Fruit fly (Drosophila melanogaster): ENCODE results near the gene gw.

gw gene

dm6 chr4:696638-697037 lies 36.2 kb upstream of the gw start:
- peak; percentile 8 for TF ChIP-seq Jra (GFP tag; optimal IDR thresholded peaks at IDR 0.05)
- no peak for TF ChIP-seq pan (optimal IDR thresholded peaks at IDR 0.05)
- peak; percentile 61 for TF ChIP-seq ey (GFP tag; optimal IDR thresholded peaks at IDR 0.05)
- TF ChIP-seq CrebA (GFP tag; optimal IDR thresholded peaks at IDR 0.05; ENCODE audit: borderline replicate concordance) = peak; percentile 28
- TF ChIP-seq fru (GFP tag; optimal IDR thresholded peaks at IDR 0.05) = peak; percentile 31
- no peak for TF ChIP-seq dsf (GFP tag; optimal IDR thresholded peaks at IDR 0.05; ENCODE audit: borderline replicate concordance)
- peak; percentile 33 for TF ChIP-seq sv (GFP tag; optimal IDR thresholded peaks at IDR 0.05)
- TF ChIP-seq Hr78 (GFP tag; optimal IDR thresholded peaks at IDR 0.05) = no peak
- TF ChIP-seq Sp1 (GFP tag; optimal IDR thresholded peaks at IDR 0.05) = no peak
- TF ChIP-seq Dif (GFP tag; optimal IDR thresholded peaks at IDR 0.05; ENCODE audit: partially characterized antibody) = no peak
- TF ChIP-seq GATAd (GFP tag; optimal IDR thresholded peaks at IDR 0.05) = no peak
- TF ChIP-seq jim (GFP tag; optimal IDR thresholded peaks at IDR 0.05) = no peak
- TF ChIP-seq brk (GFP tag; optimal IDR thresholded peaks at IDR 0.05) = no peak
- peak; percentile 47 for TF ChIP-seq N (GFP tag; optimal IDR thresholded peaks at IDR 0.05)
- TF ChIP-seq foxo (GFP tag; optimal IDR thresholded peaks at IDR 0.05) = peak in 1 of 2 experiments; percentile 12
- no peak for TF ChIP-seq dl (GFP tag; optimal IDR thresholded peaks at IDR 0.05; ENCODE audit: insufficient read depth in 1 of 2, partially characterized antibody in 2 of 2)
- TF ChIP-seq sage (GFP tag; optimal IDR thresholded peaks at IDR 0.05) = peak; percentile 46
- TF ChIP-seq OdsH (GFP tag; optimal IDR thresholded peaks at IDR 0.05) = no peak
- TF ChIP-seq Dfd (GFP tag; optimal IDR thresholded peaks at IDR 0.05) = no peak
- TF ChIP-seq Myc (optimal IDR thresholded peaks at IDR 0.05) = no peak
- peak; percentile 92 for TF ChIP-seq woc (GFP tag; optimal IDR thresholded peaks at IDR 0.05)
- TF ChIP-seq HLH106 (tag; optimal IDR thresholded peaks at IDR 0.05) = no peak
- no peak for TF ChIP-seq Mio (GFP tag; optimal IDR thresholded peaks at IDR 0.05)
- TF ChIP-seq usp (GFP tag; optimal IDR thresholded peaks at IDR 0.05) = no peak
- TF ChIP-seq br (GFP tag; optimal IDR thresholded peaks at IDR 0.05) = peak; percentile 14
- TF ChIP-seq dmrt93B (GFP tag; optimal IDR thresholded peaks at IDR 0.05) = no peak
- peak; percentile 55 for TF ChIP-seq Hnf4 (GFP tag; optimal IDR thresholded peaks at IDR 0.05)
- TF ChIP-seq psq (GFP tag; optimal IDR thresholded peaks at IDR 0.05) = no peak
- TF ChIP-seq Abd-B (GFP tag; optimal IDR thresholded peaks at IDR 0.05) = no peak
- no peak for TF ChIP-seq CG32264 (GFP tag; optimal IDR thresholded peaks at IDR 0.05)
- peak; percentile 32 for TF ChIP-seq h (GFP tag; optimal IDR thresholded peaks at IDR 0.05)
- peak; percentile 96 for TF ChIP-seq Vsx2 (GFP tag; optimal IDR thresholded peaks at IDR 0.05; ENCODE audit: partially characterized antibody)
- TF ChIP-seq Hr83 (GFP tag; optimal IDR thresholded peaks at IDR 0.05; ENCODE audit: poor library complexity, severe bottlenecking) = peak; percentile 87
- no peak for TF ChIP-seq tai (GFP tag; optimal IDR thresholded peaks at IDR 0.05)
- TF ChIP-seq CG9705 (GFP tag; optimal IDR thresholded peaks at IDR 0.05) = no peak
- no peak for TF ChIP-seq lola (GFP tag; optimal IDR thresholded peaks at IDR 0.05)
- no peak for TF ChIP-seq Rel (GFP tag; optimal IDR thresholded peaks at IDR 0.05)
- peak; percentile 96 for TF ChIP-seq Rel (tag; optimal IDR thresholded peaks at IDR 0.05)
- peak; percentile 26 for TF ChIP-seq rgr (GFP tag; optimal IDR thresholded peaks at IDR 0.05)

- TF ChIP-seq OdsH (GFP tag; optimal IDR thresholded peaks at IDR 0.05) (no peak), ey (GFP tag; optimal IDR thresholded peaks at IDR 0.05) (peak; percentile 25), Vsx2 (GFP tag; optimal IDR thresholded peaks at IDR 0.05; ENCODE audit: partially characterized antibody) (peak; percentile 27), rgr (GFP tag; optimal IDR thresholded peaks at IDR 0.05) (peak; percentile 50), woc (GFP tag; optimal IDR thresholded peaks at IDR 0.05) (no peak), sage (GFP tag; optimal IDR thresholded peaks at IDR 0.05) (peak; percentile 57), Hnf4 (GFP tag; optimal IDR thresholded peaks at IDR 0.05) (peak; percentile 10), Hr83 (GFP tag; optimal IDR thresholded peaks at IDR 0.05; ENCODE audit: poor library complexity, severe bottlenecking) (peak; percentile 61), Myc (optimal IDR thresholded peaks at IDR 0.05) (no peak), psq (GFP tag; optimal IDR thresholded peaks at IDR 0.05) (peak; percentile 16), h (GFP tag; optimal IDR thresholded peaks at IDR 0.05) (peak; percentile 20), HLH106 (tag; optimal IDR thresholded peaks at IDR 0.05) (no peak)
Measured at dm6 chr4:695845-696244, 35.4 kb upstream of the gw start, which contains the start of gene myo. Gene myo (minus strand): TSS chr4:696055.
